Fruit fly (Drosophila melanogaster): ENCODE results near the gene RPA2.

DNA sequence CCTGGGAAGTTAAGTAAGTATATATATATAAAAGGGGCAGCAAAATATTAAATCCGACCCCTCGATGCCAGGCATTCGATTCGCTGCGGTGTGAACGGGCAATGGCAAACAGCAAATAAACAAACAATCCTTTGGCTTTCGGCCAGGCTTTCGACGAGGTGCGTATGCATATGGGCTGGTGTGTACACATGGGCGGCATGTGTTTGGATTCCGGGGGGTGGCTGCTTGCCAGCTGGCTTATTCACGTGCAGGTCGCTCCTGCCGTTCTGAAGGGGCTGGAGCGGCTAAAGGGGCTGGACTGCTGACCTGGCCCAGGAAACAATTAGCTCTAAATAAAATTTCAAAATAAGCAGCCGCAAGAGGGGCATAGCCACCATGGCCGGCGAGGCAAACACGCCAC is 11.4 kb upstream of the RPA2 start:
- TF ChIP-seq CTCF (optimal IDR thresholded peaks at IDR 0.05) (no peak), CG8478 (optimal IDR thresholded peaks at IDR 0.05) (no peak)

Measured in S2 (cell line).